Worm (Caenorhabditis elegans) whole organism, mixed stage, embryonic: ENCODE data around the gene Y50D4B.1.

Source experiments
- nhr-76 ChIP-seq: sonication (generic microtip); optimal IDR thresholded peaks from 2 replicates; lab custom pipeline; 2017; ENCODE audit warnings: missing biosample characterization, missing genetic modification characterization
- snpc-4 ChIP-seq: fragments of 150-350 bp; optimal IDR thresholded peaks from 2 replicates; lab custom pipeline; 2014; ENCODE audit warnings: missing biosample characterization, missing genetic modification characterization

DNA sequence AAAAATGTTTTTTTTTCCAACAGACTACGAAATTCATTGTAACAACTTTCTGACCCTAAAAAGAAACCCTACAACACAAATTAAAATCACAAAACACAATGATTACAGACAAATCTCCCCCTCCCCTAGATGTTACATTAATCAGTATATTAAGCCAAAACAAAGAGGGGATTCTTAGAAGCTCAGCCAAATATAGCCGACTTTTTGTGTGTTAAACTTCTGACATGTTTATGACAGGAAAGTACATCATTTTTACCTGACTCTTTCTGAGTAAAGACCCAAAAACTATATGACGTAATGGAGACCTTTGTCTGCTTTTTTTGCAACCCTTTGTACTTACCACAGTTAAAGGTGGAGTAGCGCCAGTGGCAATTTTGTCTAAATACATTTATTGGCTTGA lies 7.3 kb downstream of the Y50D4B.1 start:
- TF ChIP-seq nhr-76 (no peak), snpc-4 (tag; lab: Kevin White, UChicago) (no peak)
